Fruit fly (Drosophila melanogaster) whole organism, embryonic: ENCODE data around the gene Amacr.

ENCODE experiments used
- B-H2 ChIP-seq: fragments of 200-800 bp; sonication (Bioruptor generic); optimal IDR thresholded peaks from 2 replicates; lab custom pipeline; 2018; ENCODE audit warnings: missing biosample characterization, mild to moderate bottlenecking, missing genetic modification characterization
- CG10147 ChIP-seq: fragments of 200-800 bp; sonication (Bioruptor generic); optimal IDR thresholded peaks from 2 replicates; lab custom pipeline; 2019; ENCODE audit warnings: missing biosample characterization, mild to moderate bottlenecking, missing genetic modification characterization, moderate library complexity
- CG1024 ChIP-seq: fragments of 200-800 bp; sonication (Bioruptor generic); IDR thresholded peaks from 2 replicates; pipeline ENCODE4 v1.3.6; 2022; ENCODE audit warnings: missing biosample characterization, missing genetic modification characterization
- CG10267 ChIP-seq: fragments of 200-800 bp; sonication (Bioruptor generic); optimal IDR thresholded peaks from 2 replicates; lab custom pipeline; 2018; ENCODE audit warnings: missing biosample characterization, mild to moderate bottlenecking, missing genetic modification characterization, moderate library complexity
- CG11696 ChIP-seq: fragments of 200-800 bp; sonication (Bioruptor generic); IDR thresholded peaks from 2 replicates; pipeline ENCODE4 v1.3.6; 2022; ENCODE audit warnings: missing biosample characterization, missing genetic modification characterization
- CG12659 ChIP-seq: fragments of 200-800 bp; sonication (Bioruptor generic); optimal IDR thresholded peaks from 3 replicates; lab custom pipeline; 2017; ENCODE audit warnings: mild to moderate bottlenecking, missing biosample characterization, missing genetic modification reagents, missing genetic modification characterization
- CG1529 ChIP-seq: fragments of 200-800 bp; sonication (Bioruptor generic); optimal IDR thresholded peaks from 3 replicates; lab custom pipeline; 2018; ENCODE audit warnings: missing biosample characterization, missing genetic modification characterization
- CG1603 ChIP-seq: fragments of 200-800 bp; sonication (Bioruptor generic); optimal IDR thresholded peaks from 2 replicates; lab custom pipeline; 2019; ENCODE audit warnings: missing biosample characterization, mild to moderate bottlenecking, missing genetic modification characterization, moderate library complexity
- CG1792 ChIP-seq: fragments of 200-800 bp; sonication (Bioruptor generic); optimal IDR thresholded peaks from 2 replicates; lab custom pipeline; 2016; ENCODE audit warnings: missing biosample characterization, missing genetic modification characterization
- CG2116 ChIP-seq: fragments of 200-800 bp; sonication (Bioruptor generic); optimal IDR thresholded peaks from 3 replicates; lab custom pipeline; 2018; ENCODE audit warnings: missing biosample characterization, mild to moderate bottlenecking, missing genetic modification characterization
- CG2129 ChIP-seq: fragments of 200-800 bp; sonication (Bioruptor generic); IDR thresholded peaks from 2 replicates; pipeline ENCODE4 v1.3.6; 2022; ENCODE audit warnings: missing biosample characterization, missing genetic modification characterization; ENCODE audit not compliant: partially characterized antibody
- CG2199 ChIP-seq: fragments of 200-800 bp; sonication (Bioruptor generic); IDR thresholded peaks from 3 replicates; pipeline ENCODE4 v1.3.6; 2022; ENCODE audit warnings: missing biosample characterization, missing genetic modification characterization
- CG2678 ChIP-seq: fragments of 200-800 bp; sonication (Bioruptor generic); optimal IDR thresholded peaks from 3 replicates; lab custom pipeline; 2019; ENCODE audit warnings: missing biosample characterization, mild to moderate bottlenecking, missing genetic modification characterization, moderate library complexity
- CG4617 ChIP-seq: fragments of 200-800 bp; sonication (Bioruptor generic); optimal IDR thresholded peaks from 3 replicates; lab custom pipeline; 2016; ENCODE audit warnings: missing biosample characterization, missing genetic modification characterization, borderline replicate concordance
- CG7372 ChIP-seq: fragments of 200-800 bp; sonication (Bioruptor generic); IDR thresholded peaks from 2 replicates; pipeline ENCODE4 v1.3.6; 2022; ENCODE audit warnings: missing biosample characterization, missing genetic modification characterization
- CG7556 ChIP-seq: fragments of 200-800 bp; sonication (Bioruptor generic); optimal IDR thresholded peaks from 2 replicates; lab custom pipeline; 2017; ENCODE audit warnings: missing biosample characterization, mild to moderate bottlenecking, missing genetic modification characterization
- CHES-1-like ChIP-seq: fragments of 200-800 bp; sonication (Bioruptor generic); optimal IDR thresholded peaks from 2 replicates; lab custom pipeline; 2016; ENCODE audit warnings: missing biosample characterization, missing genetic modification characterization
- HLH4C ChIP-seq: fragments of 200-800 bp; sonication (Bioruptor generic); IDR thresholded peaks from 3 replicates; pipeline ENCODE4 v1.3.6; 2022; ENCODE audit warnings: missing biosample characterization, missing genetic modification characterization; ENCODE audit not compliant: partially characterized antibody
- HmgD ChIP-seq: fragments of 200-800 bp; sonication (Bioruptor generic); optimal IDR thresholded peaks from 3 replicates; lab custom pipeline; 2016; ENCODE audit warnings: missing biosample characterization, missing genetic modification characterization
- HmgZ ChIP-seq: fragments of 200-800 bp; sonication (Bioruptor generic); optimal IDR thresholded peaks from 2 replicates; lab custom pipeline; 2018; ENCODE audit warnings: missing biosample characterization, mild to moderate bottlenecking, missing genetic modification characterization
- Hr51 ChIP-seq, 2 experiments: fragments of 200-800 bp; sonication (Bioruptor generic); optimal IDR thresholded peaks; 2 replicates in 1 of 2; 3 replicates in 1 of 2; lab custom pipeline; 2016 to 2018; ENCODE audit warnings: missing biosample characterization in 2 of 2, missing genetic modification characterization in 2 of 2, mild to moderate bottlenecking in 1 of 2, moderate library complexity in 1 of 2
- Mad ChIP-seq: fragments of 200-800 bp; sonication (Bioruptor generic); optimal IDR thresholded peaks from 2 replicates; lab custom pipeline; 2016; ENCODE audit warnings: missing biosample characterization, missing genetic modification characterization
- Meics ChIP-seq: fragments of 200-800 bp; sonication (Bioruptor generic); optimal IDR thresholded peaks from 2 replicates; lab custom pipeline; 2017; ENCODE audit warnings: missing biosample characterization, mild to moderate bottlenecking, missing genetic modification characterization
- Rfx ChIP-seq: fragments of 200-800 bp; sonication (Bioruptor generic); IDR thresholded peaks from 2 replicates; pipeline ENCODE4 v1.3.6; 2022; ENCODE audit warnings: missing biosample characterization, missing genetic modification characterization
- Rx ChIP-seq: fragments of 200-800 bp; sonication (Bioruptor generic); IDR thresholded peaks from 2 replicates; pipeline ENCODE4 v1.3.6; 2022; ENCODE audit warnings: missing biosample characterization, missing genetic modification characterization
- Sry-β ChIP-seq: fragments of 200-800 bp; sonication (Bioruptor generic); optimal IDR thresholded peaks from 2 replicates; lab custom pipeline; 2018; ENCODE audit warnings: missing biosample characterization, mild to moderate bottlenecking, missing genetic modification characterization, moderate library complexity
- Vsx1 ChIP-seq: fragments of 200-800 bp; sonication (Bioruptor generic); optimal IDR thresholded peaks from 2 replicates; lab custom pipeline; 2017; ENCODE audit warnings: missing biosample characterization, mild to moderate bottlenecking, missing genetic modification characterization, missing genetic modification reagents
- Xrp1 ChIP-seq: fragments of 200-800 bp; sonication (Bioruptor generic); IDR thresholded peaks from 2 replicates; pipeline ENCODE4 v1.3.6; 2022; ENCODE audit warnings: missing biosample characterization, missing genetic modification characterization
- YL-1 ChIP-seq: fragments of 200-800 bp; sonication (Bioruptor generic); optimal IDR thresholded peaks from 3 replicates; lab custom pipeline; 2017; ENCODE audit warnings: missing biosample characterization, mild to moderate bottlenecking, missing genetic modification characterization
- bigmax ChIP-seq: fragments of 200-800 bp; sonication (Bioruptor generic); optimal IDR thresholded peaks from 2 replicates; lab custom pipeline; 2018; ENCODE audit warnings: missing biosample characterization, mild to moderate bottlenecking, missing genetic modification characterization
- croc ChIP-seq: fragments of 200-800 bp; sonication (Bioruptor generic); conservative IDR thresholded peaks from 3 replicates; pipeline ENCODE4 v1.3.6; 2022; ENCODE audit warnings: missing biosample characterization, missing genetic modification characterization
- dysf ChIP-seq: fragments of 200-800 bp; sonication (Bioruptor generic); IDR thresholded peaks from 3 replicates; pipeline ENCODE4 v1.3.6; 2022; ENCODE audit warnings: missing biosample characterization, missing genetic modification characterization
- ems ChIP-seq: fragments of 200-800 bp; sonication (Bioruptor generic); optimal IDR thresholded peaks from 3 replicates; lab custom pipeline; 2016; ENCODE audit warnings: missing biosample characterization, missing genetic modification characterization
- eve ChIP-seq, 2 experiments: fragments of >200 bp; optimal IDR thresholded peaks; 2 replicates each; lab custom pipeline; 2017; ENCODE audit warnings: missing biosample characterization in 2 of 2, missing genetic modification characterization in 2 of 2
- ewg ChIP-seq: fragments of 200-800 bp; sonication (Bioruptor generic); optimal IDR thresholded peaks from 3 replicates; lab custom pipeline; 2017; ENCODE audit warnings: mild to moderate bottlenecking, missing biosample characterization, missing genetic modification reagents, missing genetic modification characterization
- exex ChIP-seq: fragments of 200-800 bp; sonication (Bioruptor generic); optimal IDR thresholded peaks from 4 replicates; lab custom pipeline; 2018; ENCODE audit warnings: missing biosample characterization, mild to moderate bottlenecking, missing genetic modification characterization, moderate library complexity
- fd64A ChIP-seq: fragments of 200-800 bp; sonication (Bioruptor generic); optimal IDR thresholded peaks from 3 replicates; lab custom pipeline; 2018; ENCODE audit warnings: missing biosample characterization, mild to moderate bottlenecking, missing genetic modification characterization
- gcm ChIP-seq: fragments of 200-800 bp; sonication (Bioruptor generic); optimal IDR thresholded peaks from 2 replicates; lab custom pipeline; 2019; ENCODE audit warnings: missing biosample characterization, mild to moderate bottlenecking, missing genetic modification characterization, moderate library complexity
- gsb-n ChIP-seq: fragments of 200-800 bp; sonication (Bioruptor generic); optimal IDR thresholded peaks from 3 replicates; lab custom pipeline; 2018; ENCODE audit warnings: missing biosample characterization, mild to moderate bottlenecking, missing genetic modification characterization
- knrl ChIP-seq: fragments of 200-800 bp; sonication (Bioruptor generic); IDR thresholded peaks from 3 replicates; pipeline ENCODE4 v1.3.6; 2022; ENCODE audit warnings: missing biosample characterization, missing genetic modification characterization; ENCODE audit not compliant: partially characterized antibody
- lbe ChIP-seq: fragments of 200-800 bp; sonication (Bioruptor generic); optimal IDR thresholded peaks from 2 replicates; lab custom pipeline; 2016; ENCODE audit warnings: missing biosample characterization, mild to moderate bottlenecking, missing genetic modification characterization
- nau ChIP-seq: fragments of 200-800 bp; sonication (Bioruptor generic); optimal IDR thresholded peaks from 3 replicates; lab custom pipeline; 2017; ENCODE audit warnings: missing biosample characterization, mild to moderate bottlenecking, missing genetic modification characterization, missing genetic modification reagents
- ranshi ChIP-seq: fragments of 200-800 bp; sonication (Bioruptor generic); IDR thresholded peaks from 2 replicates; pipeline ENCODE4 v1.3.6; 2022; ENCODE audit warnings: missing biosample characterization, missing genetic modification characterization
- salm ChIP-seq: fragments of 200-800 bp; sonication (Bioruptor generic); optimal IDR thresholded peaks from 2 replicates; lab custom pipeline; 2018; ENCODE audit warnings: missing biosample characterization, mild to moderate bottlenecking, missing genetic modification characterization
- sisA ChIP-seq: fragments of 200-800 bp; sonication (Bioruptor generic); IDR thresholded peaks from 2 replicates; pipeline ENCODE4 v1.3.6; 2022; ENCODE audit warnings: missing biosample characterization, missing genetic modification characterization
- ssp ChIP-seq: fragments of 200-800 bp; sonication (Bioruptor generic); IDR thresholded peaks from 2 replicates; pipeline ENCODE4 v1.3.6; 2022; ENCODE audit warnings: missing biosample characterization, missing genetic modification characterization
- usp ChIP-seq: fragments of >200 bp; optimal IDR thresholded peaks from 2 replicates; lab custom pipeline; 2017; ENCODE audit warnings: missing biosample characterization, missing genetic modification characterization
- vvl ChIP-seq: fragments of 200-800 bp; sonication (Bioruptor generic); IDR thresholded peaks from 2 replicates; pipeline ENCODE4 v1.3.6; 2022; ENCODE audit warnings: missing biosample characterization, missing genetic modification characterization

Amacr gene

DNA sequence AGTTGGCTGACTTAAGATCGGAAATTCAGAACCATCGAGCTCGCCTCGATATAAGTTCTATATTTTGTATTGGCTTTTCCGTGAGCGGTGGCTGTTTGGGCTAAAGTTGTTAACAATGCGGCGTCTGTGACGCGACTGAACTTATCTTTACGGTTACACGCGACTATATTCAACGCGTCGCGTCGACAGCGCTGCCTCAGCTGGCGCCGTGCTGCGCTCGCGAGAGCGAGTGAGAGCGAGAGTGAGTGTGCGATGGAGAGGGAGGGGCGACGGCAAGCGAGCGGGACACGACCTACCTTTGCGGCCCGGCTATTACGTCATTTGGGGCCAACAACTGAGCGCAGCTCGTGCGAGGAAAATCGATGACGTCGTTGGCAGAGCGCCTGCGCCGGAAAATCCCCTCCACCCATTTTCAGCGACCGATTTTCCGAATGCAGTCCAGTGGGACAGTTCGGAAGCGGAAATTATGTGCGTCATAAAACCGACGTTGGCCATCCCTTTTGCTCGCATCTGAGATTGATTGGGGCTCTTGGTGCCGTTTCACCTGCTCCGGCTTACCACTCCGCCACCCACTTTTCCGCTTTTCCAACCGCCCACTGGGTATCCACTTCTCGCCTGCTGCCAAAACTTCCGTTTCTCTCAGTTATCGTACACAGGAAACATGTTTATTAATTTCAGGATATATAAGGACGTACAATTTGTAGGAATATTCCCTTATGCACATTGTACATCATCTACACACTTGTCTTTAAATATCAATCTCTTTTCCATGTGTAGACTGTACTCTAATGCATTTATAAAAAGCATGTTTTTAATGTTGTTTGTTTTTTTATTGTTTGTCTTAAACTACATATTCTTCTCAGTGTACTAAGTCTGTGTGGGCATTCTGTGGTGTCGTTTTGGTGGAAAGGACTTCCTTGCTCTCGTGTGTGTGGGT is 37.4 kb downstream of the Amacr start, which contains the start of gene Hr38 (continued):
- no peak for TF ChIP-seq ems
- no peak for TF ChIP-seq vvl
- TF ChIP-seq CG10147 (GFP tag; lab: Kevin White, UChicago): peak; percentile 29
- no peak for TF ChIP-seq CG7372
- no peak for TF ChIP-seq CG1529 (GFP tag; lab: Kevin White, UChicago)
- TF ChIP-seq B-H2 (GFP tag; lab: Kevin White, UChicago): no peak
- TF ChIP-seq bigmax (GFP tag; lab: Kevin White, UChicago): no peak
- TF ChIP-seq CG2129 (GFP tag; lab: Robert Waterston, UW): no peak
- TF ChIP-seq eve (GFP tag; optimal IDR thresholded peaks at IDR 0.05; lab: Kevin White, UChicago): no peak
- no peak for TF ChIP-seq lbe (GFP tag; lab: Kevin White, UChicago)
- no peak for TF ChIP-seq Vsx1 (GFP tag; lab: Kevin White, UChicago)
- TF ChIP-seq ssp (GFP tag; lab: Robert Waterston, UW): no peak
- TF ChIP-seq CG1603: peak; percentile 4
- TF ChIP-seq CG7556 (GFP tag; lab: Kevin White, UChicago): peak; percentile 72
- TF ChIP-seq croc (GFP tag; lab: Robert Waterston, UW): no peak
- TF ChIP-seq CHES-1-like (GFP tag; lab: Kevin White, UChicago): peak; percentile 22
- TF ChIP-seq HLH4C (GFP tag; lab: Robert Waterston, UW): no peak; the same call in 2 of the 3 replicates
- TF ChIP-seq HmgZ (tag; lab: Kevin White, UChicago): no peak
- TF ChIP-seq knrl (GFP tag; lab: Robert Waterston, UW): no peak; the same call in 2 of the 3 replicates
- peak; percentile 34 for TF ChIP-seq CG12659
- TF ChIP-seq Rfx (GFP tag; lab: Robert Waterston, UW): peak; percentile 55
- no peak for TF ChIP-seq fd64A (GFP tag; lab: Kevin White, UChicago)
- no peak for TF ChIP-seq gsb-n
- TF ChIP-seq Sry-β (GFP tag; lab: Kevin White, UChicago): no peak
- TF ChIP-seq sisA: peak; percentile 49
- TF ChIP-seq HmgD (GFP tag; lab: Kevin White, UChicago): no peak
- TF ChIP-seq Rx (GFP tag; lab: Robert Waterston, UW): no peak
- no peak for TF ChIP-seq Mad (GFP tag; lab: Kevin White, UChicago)
- TF ChIP-seq usp (GFP tag; lab: Kevin White, UChicago): no peak
- peak; percentile 85 for TF ChIP-seq CG2678 (tag; lab: Kevin White, UChicago)
- TF ChIP-seq CG1792 (GFP tag; lab: Kevin White, UChicago): no peak
- no peak for TF ChIP-seq ranshi (GFP tag; lab: Robert Waterston, UW)
- TF ChIP-seq gcm (GFP tag; lab: Kevin White, UChicago): no peak
- TF ChIP-seq Hr51 (GFP tag; optimal IDR thresholded peaks at IDR 0.05; lab: Kevin White, UChicago): peak in 1 of 2 experiments; percentile 61
- no peak for TF ChIP-seq CG1024 (GFP tag; lab: Robert Waterston, UW)
- TF ChIP-seq CG10267 (tag; lab: Kevin White, UChicago): no peak
- TF ChIP-seq YL-1 (GFP tag; lab: Kevin White, UChicago): no peak
- TF ChIP-seq nau (GFP tag; lab: Kevin White, UChicago): peak; percentile 26
- peak; percentile 73 for TF ChIP-seq Meics (GFP tag; lab: Kevin White, UChicago)
- peak; percentile 95 for TF ChIP-seq ewg (GFP tag; lab: Kevin White, UChicago)
- no peak for TF ChIP-seq salm (tag; lab: Kevin White, UChicago)
- no peak for TF ChIP-seq CG4617 (GFP tag; lab: Kevin White, UChicago)
- peak; percentile 23; the same call in 1 of the 2 replicates for TF ChIP-seq Xrp1 (GFP tag; lab: Robert Waterston, UW)
- TF ChIP-seq CG2199: no peak
- TF ChIP-seq CG11696: no peak
- peak; percentile 25; the same call in 1 of the 3 replicates for TF ChIP-seq dysf (GFP tag; lab: Robert Waterston, UW)
- peak; percentile 45 for TF ChIP-seq exex (tag; lab: Kevin White, UChicago)
- no peak for TF ChIP-seq CG2116 (GFP tag; lab: Kevin White, UChicago)
